Fruit fly (Drosophila melanogaster) whole organism, embryonic: ENCODE data around the gene mRpL30.
A peak's percentile ranks its signal among the peaks of the same experiment; 100 is the strongest.

Experiments used
- ATbp ChIP-seq: fragments of 200-800 bp; sonication (Bioruptor generic); optimal IDR thresholded peaks from 2 replicates; lab custom pipeline; 2017; ENCODE audit warnings: missing biosample characterization, mild to moderate bottlenecking, missing genetic modification characterization, missing genetic modification reagents
- Bdp1 ChIP-seq: fragments of 200-800 bp; sonication (Bioruptor generic); optimal IDR thresholded peaks from 3 replicates; lab custom pipeline; 2016; ENCODE audit warnings: missing biosample characterization, missing genetic modification characterization
- Bgb ChIP-seq: fragments of 200-800 bp; sonication (Bioruptor generic); IDR thresholded peaks from 2 replicates; pipeline ENCODE4 v1.3.6; 2022; ENCODE audit warnings: missing biosample characterization, missing genetic modification characterization; ENCODE audit not compliant: partially characterized antibody
- CG10565 ChIP-seq: fragments of 200-800 bp; sonication (Bioruptor generic); optimal IDR thresholded peaks from 3 replicates; lab custom pipeline; 2016; ENCODE audit warnings: missing biosample characterization, mild to moderate bottlenecking, missing genetic modification characterization
- CG10979 ChIP-seq: fragments of 200-800 bp; sonication (Bioruptor generic); optimal IDR thresholded peaks from 2 replicates; lab custom pipeline; 2018; ENCODE audit warnings: missing biosample characterization, mild to moderate bottlenecking, missing genetic modification characterization, moderate library complexity
- CG11085 ChIP-seq: fragments of 200-800 bp; sonication (Bioruptor generic); IDR thresholded peaks from 2 replicates; pipeline ENCODE4 v1.3.6; 2022; ENCODE audit warnings: missing biosample characterization, missing genetic modification characterization
- CG14014 ChIP-seq: fragments of 200-800 bp; sonication (Bioruptor generic); IDR thresholded peaks from 2 replicates; pipeline ENCODE4 v1.3.6; 2022; ENCODE audit warnings: missing biosample characterization, missing genetic modification characterization
- CG14860 ChIP-seq: fragments of 200-800 bp; sonication (Bioruptor generic); IDR thresholded peaks from 3 replicates; pipeline ENCODE4 v1.3.6; 2022; ENCODE audit warnings: missing biosample characterization, missing genetic modification characterization; ENCODE audit not compliant: partially characterized antibody
- CG17612 ChIP-seq: fragments of 200-800 bp; sonication (Bioruptor generic); IDR thresholded peaks from 2 replicates; pipeline ENCODE4 v1.3.6; 2022; ENCODE audit warnings: missing biosample characterization, missing genetic modification characterization
- CG18011 ChIP-seq: fragments of 200-800 bp; sonication (Bioruptor generic); optimal IDR thresholded peaks from 2 replicates; lab custom pipeline; 2017; ENCODE audit warnings: missing biosample characterization, missing genetic modification characterization, mild to moderate bottlenecking, moderate library complexity, missing genotype
- CG2875 ChIP-seq: fragments of 200-800 bp; sonication (Bioruptor generic); optimal IDR thresholded peaks from 2 replicates; lab custom pipeline; 2017; ENCODE audit warnings: missing biosample characterization, mild to moderate bottlenecking, missing genetic modification characterization, missing genetic modification reagents
- CG4707 ChIP-seq: fragments of 200-800 bp; sonication (Bioruptor generic); optimal IDR thresholded peaks from 2 replicates; lab custom pipeline; 2018; ENCODE audit warnings: missing biosample characterization, mild to moderate bottlenecking, missing genetic modification characterization, moderate library complexity
- CG5953 ChIP-seq: fragments of 200-800 bp; sonication (Bioruptor generic); IDR thresholded peaks from 2 replicates; pipeline ENCODE4 v1.3.6; 2022; ENCODE audit warnings: missing biosample characterization, missing genetic modification characterization
- CG6654 ChIP-seq: fragments of 200-800 bp; sonication (Bioruptor generic); optimal IDR thresholded peaks from 2 replicates; lab custom pipeline; 2017; ENCODE audit warnings: missing biosample characterization, mild to moderate bottlenecking, missing genetic modification characterization
- CG6683 ChIP-seq: fragments of 200-800 bp; sonication (Bioruptor generic); optimal IDR thresholded peaks from 2 replicates; lab custom pipeline; 2017; ENCODE audit warnings: missing biosample characterization, mild to moderate bottlenecking, missing genetic modification characterization, missing genetic modification reagents
- CG9215 ChIP-seq: fragments of 200-800 bp; sonication (Bioruptor generic); IDR thresholded peaks from 2 replicates; pipeline ENCODE4 v1.3.6; 2022; ENCODE audit warnings: missing biosample characterization, missing genetic modification characterization
- Camta ChIP-seq: fragments of 200-800 bp; sonication (Bioruptor generic); optimal IDR thresholded peaks from 2 replicates; lab custom pipeline; 2016; ENCODE audit warnings: missing biosample characterization, missing genetic modification characterization
- Chrac-16 ChIP-seq: fragments of 200-800 bp; sonication (Bioruptor generic); optimal IDR thresholded peaks from 3 replicates; lab custom pipeline; 2016; ENCODE audit warnings: missing biosample characterization, missing genetic modification characterization
- Doc3 ChIP-seq: fragments of 200-800 bp; sonication (Bioruptor generic); IDR thresholded peaks from 3 replicates; pipeline ENCODE4 v1.3.6; 2022; ENCODE audit warnings: missing biosample characterization, missing genetic modification characterization; ENCODE audit not compliant: partially characterized antibody
- Dp ChIP-seq: fragments of 200-800 bp; sonication (Bioruptor generic); optimal IDR thresholded peaks from 2 replicates; lab custom pipeline; 2018; ENCODE audit warnings: missing biosample characterization, mild to moderate bottlenecking, missing genetic modification characterization, moderate library complexity
- Fer2 ChIP-seq: fragments of 200-800 bp; sonication (Bioruptor generic); optimal IDR thresholded peaks from 2 replicates; lab custom pipeline; 2018; ENCODE audit warnings: missing biosample characterization, mild to moderate bottlenecking, missing genetic modification characterization, moderate library complexity
- Gsc ChIP-seq: fragments of 200-800 bp; sonication (Bioruptor generic); IDR thresholded peaks from 2 replicates; pipeline ENCODE4 v1.3.6; 2022; ENCODE audit warnings: missing biosample characterization, missing genetic modification characterization
- H2.0 ChIP-seq: fragments of 200-800 bp; sonication (Bioruptor generic); IDR thresholded peaks from 2 replicates; pipeline ENCODE4 v1.3.6; 2022; ENCODE audit warnings: missing biosample characterization, missing genetic modification characterization
- HLH3B ChIP-seq: fragments of 200-800 bp; sonication (Bioruptor generic); IDR thresholded peaks from 2 replicates; pipeline ENCODE4 v1.3.6; 2022; ENCODE audit warnings: missing biosample characterization, missing genetic modification characterization
- HLHmδ ChIP-seq: fragments of 200-800 bp; sonication (Bioruptor generic); optimal IDR thresholded peaks from 2 replicates; lab custom pipeline; 2018; ENCODE audit warnings: missing biosample characterization, mild to moderate bottlenecking, missing genetic modification characterization, moderate library complexity
- Hmr ChIP-seq: fragments of 200-800 bp; sonication (Bioruptor generic); optimal IDR thresholded peaks from 3 replicates; lab custom pipeline; 2017; ENCODE audit warnings: mild to moderate bottlenecking, missing biosample characterization, missing genetic modification reagents, missing genetic modification characterization
- Hr39 ChIP-seq: fragments of >200 bp; optimal IDR thresholded peaks from 2 replicates; lab custom pipeline; 2017
- Oaz ChIP-seq: fragments of 200-800 bp; sonication (Bioruptor generic); IDR thresholded peaks from 2 replicates; pipeline ENCODE4 v1.3.6; 2022; ENCODE audit warnings: missing biosample characterization, missing genetic modification characterization
- Optix ChIP-seq: fragments of 200-800 bp; sonication (Bioruptor generic); IDR thresholded peaks from 3 replicates; pipeline ENCODE4 v1.3.6; 2022; ENCODE audit warnings: missing biosample characterization, missing genetic modification characterization
- Pdp1 ChIP-seq, 2 experiments: fragments of 200-800 bp; sonication (Bioruptor generic); optimal IDR thresholded peaks; 3 replicates each; lab custom pipeline; 2016; ENCODE audit warnings: missing biosample characterization in 2 of 2, missing genetic modification characterization in 2 of 2, mild to moderate bottlenecking in 1 of 2, moderate library complexity in 1 of 2
- Rx ChIP-seq: fragments of 200-800 bp; sonication (Bioruptor generic); IDR thresholded peaks from 2 replicates; pipeline ENCODE4 v1.3.6; 2022; ENCODE audit warnings: missing biosample characterization, missing genetic modification characterization
- Tbp ChIP-seq: fragments of >200 bp; optimal IDR thresholded peaks from 2 replicates; lab custom pipeline; 2018; ENCODE audit warnings: missing biosample characterization, missing genetic modification characterization
- Vsx1 ChIP-seq: fragments of 200-800 bp; sonication (Bioruptor generic); optimal IDR thresholded peaks from 2 replicates; lab custom pipeline; 2017; ENCODE audit warnings: missing biosample characterization, mild to moderate bottlenecking, missing genetic modification characterization, missing genetic modification reagents
- abd-A ChIP-seq: fragments of 200-800 bp; sonication (Bioruptor generic); optimal IDR thresholded peaks from 3 replicates; lab custom pipeline; 2019; ENCODE audit warnings: missing biosample characterization, mild to moderate bottlenecking, missing genetic modification characterization, moderate library complexity
- ato ChIP-seq: fragments of 200-800 bp; sonication (Bioruptor generic); IDR thresholded peaks from 2 replicates; pipeline ENCODE4 v1.3.6; 2022; ENCODE audit warnings: missing biosample characterization, missing genetic modification characterization; ENCODE audit not compliant: partially characterized antibody
- bcd ChIP-seq: fragments of 200-800 bp; sonication (Bioruptor generic); optimal IDR thresholded peaks from 2 replicates; lab custom pipeline; 2017; ENCODE audit warnings: missing biosample characterization, mild to moderate bottlenecking, missing genetic modification characterization
- crp ChIP-seq, 2 experiments: fragments of 200-800 bp; sonication (Bioruptor generic); optimal IDR thresholded peaks; 2 replicates in 1 of 2; 3 replicates in 1 of 2; lab custom pipeline; 2017; ENCODE audit warnings: missing biosample characterization in 2 of 2, missing genetic modification characterization in 2 of 2, mild to moderate bottlenecking in 1 of 2, moderate library complexity in 1 of 2
- dm ChIP-seq: fragments of 200-800 bp; sonication (Bioruptor generic); optimal IDR thresholded peaks from 3 replicates; lab custom pipeline; 2016; ENCODE audit warnings: missing biosample characterization, missing genetic modification characterization
- grn ChIP-seq: fragments of 200-800 bp; sonication (Bioruptor generic); optimal IDR thresholded peaks from 3 replicates; lab custom pipeline; 2017; ENCODE audit warnings: missing biosample characterization, missing genetic modification characterization
- jing ChIP-seq: fragments of 200-800 bp; sonication (Bioruptor generic); optimal IDR thresholded peaks from 2 replicates; lab custom pipeline; 2018; ENCODE audit warnings: missing biosample characterization, mild to moderate bottlenecking, missing genetic modification characterization
- knrl ChIP-seq: fragments of 200-800 bp; sonication (Bioruptor generic); IDR thresholded peaks from 3 replicates; pipeline ENCODE4 v1.3.6; 2022; ENCODE audit warnings: missing biosample characterization, missing genetic modification characterization; ENCODE audit not compliant: partially characterized antibody
- sc ChIP-seq, 3 experiments: fragments of >200 bp in 2 of 3; fragments of 200-800 bp in 1 of 3; sonication (Bioruptor generic) in 1 of 3; optimal IDR thresholded peaks; 2 replicates in 2 of 3; 3 replicates in 1 of 3; lab custom pipeline; 2017; ENCODE audit warnings: mild to moderate bottlenecking in 1 of 3, missing biosample characterization in 1 of 3, missing genetic modification characterization in 1 of 3, missing genetic modification reagents in 1 of 3
- sens ChIP-seq: fragments of 200-800 bp; sonication (Bioruptor generic); peaks from one replicate; lab custom pipeline; 2016; ENCODE audit warnings: missing biosample characterization, missing genetic modification characterization
- slbo ChIP-seq: fragments of 200-800 bp; sonication (Bioruptor generic); IDR thresholded peaks from 2 replicates; pipeline ENCODE4 v1.3.6; 2022; ENCODE audit warnings: missing biosample characterization, missing genetic modification characterization
- tgo ChIP-seq: fragments of 200-800 bp; sonication (Bioruptor generic); IDR thresholded peaks from 3 replicates; pipeline ENCODE4 v1.3.6; 2022; ENCODE audit warnings: missing biosample characterization, missing genetic modification characterization
- tio ChIP-seq: fragments of 200-800 bp; sonication (Bioruptor generic); optimal IDR thresholded peaks from 2 replicates; lab custom pipeline; 2017; ENCODE audit warnings: missing biosample characterization, missing genetic modification characterization, inconsistent platforms
- unpg ChIP-seq: fragments of 200-800 bp; sonication (Bioruptor generic); optimal IDR thresholded peaks from 3 replicates; lab custom pipeline; 2018; ENCODE audit warnings: missing biosample characterization, mild to moderate bottlenecking, missing genetic modification characterization, moderate library complexity
- vfl ChIP-seq: fragments of 200-800 bp; sonication (Bioruptor generic); optimal IDR thresholded peaks from 2 replicates; lab custom pipeline; 2016; ENCODE audit warnings: missing biosample characterization, missing genetic modification characterization
- vnd ChIP-seq: fragments of 200-800 bp; sonication (Bioruptor generic); IDR thresholded peaks from 3 replicates; pipeline ENCODE4 v1.3.6; 2022; ENCODE audit warnings: missing biosample characterization, missing genetic modification characterization; ENCODE audit not compliant: partially characterized antibody

mRpL30 gene

dm6 chrX:4647316-4648046, at the start of gene mRpL30, which contains the start of gene HLH4C:
Gene mRpL30 (plus strand): TSS chrX:4647871.
Gene HLH4C (minus strand): TSS chrX:4647414.
- TF ChIP-seq knrl (GFP tag; lab: Robert Waterston, UW), result 0 out of 3 replicates have a peak, but pooled peaks have one; percentile 27
- peak; percentile 80 for TF ChIP-seq Dp
- no peak for TF ChIP-seq Optix
- TF ChIP-seq CG4707 (GFP tag; lab: Kevin White, UChicago), result no peak
- no peak for TF ChIP-seq unpg (GFP tag; lab: Kevin White, UChicago)
- no peak for TF ChIP-seq tgo
- peak; percentile 70 for TF ChIP-seq Doc3
- TF ChIP-seq CG17612 (GFP tag; lab: Robert Waterston, UW), result no peak
- no peak for TF ChIP-seq Fer2 (tag; lab: Kevin White, UChicago)
- no peak for TF ChIP-seq CG10979 (tag; lab: Kevin White, UChicago)
- no peak for TF ChIP-seq sc (optimal IDR thresholded peaks at IDR 0.05; lab: Kevin White, UChicago)
- TF ChIP-seq sc (GFP tag; optimal IDR thresholded peaks at IDR 0.05; lab: Kevin White, UChicago), result no peak
- TF ChIP-seq jing (GFP tag; lab: Kevin White, UChicago), result no peak
- TF ChIP-seq Gsc (GFP tag; lab: Robert Waterston, UW), result no peak
- no peak for TF ChIP-seq tio (GFP tag; lab: Kevin White, UChicago)
- peak; percentile 90 for TF ChIP-seq Bgb
- TF ChIP-seq Hmr (GFP tag; lab: Kevin White, UChicago), result no peak
- TF ChIP-seq ato (GFP tag; lab: Robert Waterston, UW), result peak; percentile 97
- TF ChIP-seq Camta (GFP tag; lab: Kevin White, UChicago), result no peak
- no peak for TF ChIP-seq bcd
- TF ChIP-seq CG10565, result no peak
- no peak for TF ChIP-seq CG11085 (GFP tag; lab: Robert Waterston, UW)
- no peak for TF ChIP-seq CG6683 (GFP tag; lab: Kevin White, UChicago)
- no peak for TF ChIP-seq CG18011 (GFP tag; lab: Kevin White, UChicago)
- no peak for TF ChIP-seq Bdp1
- no peak for TF ChIP-seq HLHmδ (GFP tag; lab: Kevin White, UChicago)
- TF ChIP-seq dm (GFP tag; lab: Kevin White, UChicago), result no peak
- TF ChIP-seq H2.0 (GFP tag; lab: Robert Waterston, UW), result no peak
- no peak for TF ChIP-seq sens (GFP tag; lab: Kevin White, UChicago)
- no peak for TF ChIP-seq abd-A (tag; lab: Kevin White, UChicago)
- TF ChIP-seq CG5953 (GFP tag; lab: Robert Waterston, UW), result no peak
- TF ChIP-seq ATbp, result no peak
- TF ChIP-seq slbo (GFP tag; lab: Robert Waterston, UW), result no peak
- no peak for TF ChIP-seq CG6654 (GFP tag; lab: Kevin White, UChicago)
- peak; percentile 87 for TF ChIP-seq vnd
- no peak for TF ChIP-seq Vsx1 (GFP tag; lab: Kevin White, UChicago)
- no peak for TF ChIP-seq Oaz (GFP tag; lab: Robert Waterston, UW)
- no peak for TF ChIP-seq CG2875 (GFP tag; lab: Kevin White, UChicago)
- TF ChIP-seq vfl, result no peak
- TF ChIP-seq CG14014 (GFP tag; lab: Robert Waterston, UW), result no peak
- peak in 1 of 2 experiments; percentile 99 for TF ChIP-seq Pdp1 (GFP tag; optimal IDR thresholded peaks at IDR 0.05; lab: Kevin White, UChicago)
- no peak for TF ChIP-seq grn
- TF ChIP-seq crp (GFP tag; optimal IDR thresholded peaks at IDR 0.05; lab: Kevin White, UChicago), result no peak
- TF ChIP-seq HLH3B, result no peak
- TF ChIP-seq CG9215 (GFP tag; lab: Robert Waterston, UW), result no peak
- TF ChIP-seq Rx (GFP tag; lab: Robert Waterston, UW), result no peak
- no peak for TF ChIP-seq Chrac-16
- TF ChIP-seq CG14860, result peak; percentile 93
- TF ChIP-seq Tbp (GFP tag; lab: Kevin White, UChicago), result no peak
- TF ChIP-seq Hr39 (lab: Kevin White, UChicago), result no peak
